Fruit fly (Drosophila melanogaster) whole organism, embryonic: ENCODE measurements around the gene CG7006.
A peak's percentile ranks its signal among the peaks of the same experiment; 100 is the strongest.

ENCODE experiments used
- Ada2b ChIP-seq: fragments of 200-800 bp; sonication (Bioruptor generic); IDR thresholded peaks from 2 replicates; pipeline ENCODE4 v1.3.6; 2022; ENCODE audit warnings: missing biosample characterization, missing genetic modification characterization
- CG10267 ChIP-seq: fragments of 200-800 bp; sonication (Bioruptor generic); optimal IDR thresholded peaks from 2 replicates; lab custom pipeline; 2018; ENCODE audit warnings: missing biosample characterization, mild to moderate bottlenecking, missing genetic modification characterization, moderate library complexity
- CG10366 ChIP-seq: fragments of 200-800 bp; sonication (Bioruptor generic); IDR thresholded peaks from 2 replicates; pipeline ENCODE4 v1.3.6; 2022; ENCODE audit warnings: missing biosample characterization, missing genetic modification characterization
- CG10565 ChIP-seq: fragments of 200-800 bp; sonication (Bioruptor generic); optimal IDR thresholded peaks from 3 replicates; lab custom pipeline; 2016; ENCODE audit warnings: missing biosample characterization, mild to moderate bottlenecking, missing genetic modification characterization
- CG11695 ChIP-seq: fragments of 200-800 bp; sonication (Bioruptor generic); IDR thresholded peaks from 3 replicates; pipeline ENCODE4 v1.3.6; 2022; ENCODE audit warnings: missing biosample characterization, missing genetic modification characterization
- CG11696 ChIP-seq: fragments of 200-800 bp; sonication (Bioruptor generic); IDR thresholded peaks from 2 replicates; pipeline ENCODE4 v1.3.6; 2022; ENCODE audit warnings: missing biosample characterization, missing genetic modification characterization
- CG12071 ChIP-seq: fragments of 200-800 bp; sonication (Bioruptor generic); optimal IDR thresholded peaks from 3 replicates; lab custom pipeline; 2018; ENCODE audit warnings: missing biosample characterization, mild to moderate bottlenecking, missing genetic modification characterization
- CG1647 ChIP-seq: fragments of 200-800 bp; sonication (Bioruptor generic); optimal IDR thresholded peaks from 3 replicates; lab custom pipeline; 2016; ENCODE audit warnings: missing biosample characterization, missing genetic modification characterization
- CG16815 ChIP-seq: fragments of 200-800 bp; sonication (Bioruptor generic); optimal IDR thresholded peaks from 3 replicates; lab custom pipeline; 2017; ENCODE audit warnings: missing biosample characterization, mild to moderate bottlenecking, missing genetic modification characterization
- CG17385 ChIP-seq: fragments of 200-800 bp; sonication (Bioruptor generic); optimal IDR thresholded peaks from 3 replicates; lab custom pipeline; 2018; ENCODE audit warnings: missing biosample characterization, mild to moderate bottlenecking, missing genetic modification characterization
- CG30020 ChIP-seq: fragments of 200-800 bp; optimal IDR thresholded peaks from 2 replicates; lab custom pipeline; 2019; ENCODE audit warnings: missing biosample characterization, mild to moderate bottlenecking, missing genetic modification characterization, moderate library complexity
- CG31224 ChIP-seq: fragments of 200-800 bp; sonication (Bioruptor generic); IDR thresholded peaks from 2 replicates; pipeline ENCODE4 v1.3.6; 2022; ENCODE audit warnings: missing biosample characterization, missing genetic modification characterization
- CG3281 ChIP-seq: fragments of 200-800 bp; sonication (Bioruptor generic); optimal IDR thresholded peaks from 3 replicates; lab custom pipeline; 2017; ENCODE audit warnings: missing biosample characterization, mild to moderate bottlenecking, missing genetic modification characterization
- CG34224 ChIP-seq: fragments of 200-800 bp; sonication (Bioruptor generic); IDR thresholded peaks from 3 replicates; pipeline ENCODE4 v1.3.6; 2022; ENCODE audit warnings: missing biosample characterization, missing genetic modification characterization; ENCODE audit not compliant: partially characterized antibody
- CG34422 ChIP-seq: fragments of 200-800 bp; sonication (Bioruptor generic); IDR thresholded peaks from 3 replicates; pipeline ENCODE4 v1.3.6; 2022; ENCODE audit warnings: missing biosample characterization, missing genetic modification characterization
- CG5180 ChIP-seq: fragments of 200-800 bp; sonication (Bioruptor generic); optimal IDR thresholded peaks from 3 replicates; lab custom pipeline; 2017; ENCODE audit warnings: missing biosample characterization, missing genetic modification characterization, mild to moderate bottlenecking, moderate library complexity, missing genetic modification reagents
- CG6175 ChIP-seq: fragments of 200-800 bp; sonication (Bioruptor generic); IDR thresholded peaks from 3 replicates; pipeline ENCODE4 v1.3.6; 2022; ENCODE audit warnings: missing biosample characterization, missing genetic modification characterization
- CG7745 ChIP-seq: fragments of 200-800 bp; sonication (Bioruptor generic); optimal IDR thresholded peaks from 2 replicates; lab custom pipeline; 2018; ENCODE audit warnings: missing biosample characterization, mild to moderate bottlenecking, missing genetic modification characterization, moderate library complexity
- CG7987 ChIP-seq: fragments of 200-800 bp; sonication (Bioruptor generic); optimal IDR thresholded peaks from 2 replicates; lab custom pipeline; 2018; ENCODE audit warnings: missing biosample characterization, mild to moderate bottlenecking, missing genetic modification characterization, moderate library complexity
- CoRest ChIP-seq: fragments of 200-800 bp; sonication (Bioruptor generic); optimal IDR thresholded peaks from 3 replicates; lab custom pipeline; 2018; ENCODE audit warnings: missing biosample characterization, mild to moderate bottlenecking, missing genetic modification characterization, moderate library complexity
- Dbx ChIP-seq: fragments of 200-800 bp; sonication (Bioruptor generic); IDR thresholded peaks from 3 replicates; pipeline ENCODE4 v1.3.6; 2022; ENCODE audit warnings: missing biosample characterization, missing genetic modification characterization
- HLH3B ChIP-seq: fragments of 200-800 bp; sonication (Bioruptor generic); IDR thresholded peaks from 2 replicates; pipeline ENCODE4 v1.3.6; 2022; ENCODE audit warnings: missing biosample characterization, missing genetic modification characterization
- HLH4C ChIP-seq: fragments of 200-800 bp; sonication (Bioruptor generic); IDR thresholded peaks from 3 replicates; pipeline ENCODE4 v1.3.6; 2022; ENCODE audit warnings: missing biosample characterization, missing genetic modification characterization; ENCODE audit not compliant: partially characterized antibody
- Hmr ChIP-seq: fragments of 200-800 bp; sonication (Bioruptor generic); optimal IDR thresholded peaks from 3 replicates; lab custom pipeline; 2017; ENCODE audit warnings: mild to moderate bottlenecking, missing biosample characterization, missing genetic modification reagents, missing genetic modification characterization
- Hmx ChIP-seq: fragments of 200-800 bp; sonication (Bioruptor generic); optimal IDR thresholded peaks from 2 replicates; lab custom pipeline; 2016; ENCODE audit warnings: missing biosample characterization, missing genetic modification characterization
- NC2α ChIP-seq: fragments of 200-800 bp; sonication (Bioruptor generic); optimal IDR thresholded peaks from 2 replicates; lab custom pipeline; 2016; ENCODE audit warnings: missing biosample characterization, missing genetic modification characterization
- Nf-YB ChIP-seq: fragments of 200-800 bp; sonication (Bioruptor generic); optimal IDR thresholded peaks from 3 replicates; lab custom pipeline; 2019; ENCODE audit warnings: missing biosample characterization, mild to moderate bottlenecking, missing genetic modification characterization, moderate library complexity
- Pdp1 ChIP-seq, 2 experiments: fragments of 200-800 bp; sonication (Bioruptor generic); optimal IDR thresholded peaks; 3 replicates each; lab custom pipeline; 2016; ENCODE audit warnings: missing biosample characterization in 2 of 2, missing genetic modification characterization in 2 of 2, mild to moderate bottlenecking in 1 of 2, moderate library complexity in 1 of 2
- Ravus ChIP-seq: fragments of 200-800 bp; sonication (Bioruptor generic); IDR thresholded peaks from 2 replicates; pipeline ENCODE4 v1.3.6; 2022; ENCODE audit warnings: missing biosample characterization, missing genetic modification characterization
- Scr ChIP-seq: fragments of 200-800 bp; sonication (Bioruptor generic); IDR thresholded peaks from 2 replicates; pipeline ENCODE4 v1.3.6; 2022; ENCODE audit warnings: missing biosample characterization, missing genetic modification characterization; ENCODE audit not compliant: partially characterized antibody
- Usf ChIP-seq: fragments of 200-800 bp; sonication (Bioruptor generic); optimal IDR thresholded peaks from 2 replicates; lab custom pipeline; 2017; ENCODE audit warnings: missing genotype, missing biosample characterization, missing genetic modification characterization
- Vsx1 ChIP-seq: fragments of 200-800 bp; sonication (Bioruptor generic); optimal IDR thresholded peaks from 2 replicates; lab custom pipeline; 2017; ENCODE audit warnings: missing biosample characterization, mild to moderate bottlenecking, missing genetic modification characterization, missing genetic modification reagents
- ase ChIP-seq: fragments of 200-800 bp; sonication (Bioruptor generic); IDR thresholded peaks from 3 replicates; pipeline ENCODE4 v1.3.6; 2022; ENCODE audit warnings: missing biosample characterization, missing genetic modification characterization
- cg ChIP-seq: fragments of 200-800 bp; sonication (Bioruptor generic); optimal IDR thresholded peaks from 3 replicates; lab custom pipeline; 2019; ENCODE audit warnings: missing biosample characterization, mild to moderate bottlenecking, missing genetic modification characterization, moderate library complexity
- dati ChIP-seq: fragments of 200-800 bp; sonication (Bioruptor generic); IDR thresholded peaks from 2 replicates; pipeline ENCODE4 v1.3.6; 2022; ENCODE audit warnings: missing biosample characterization, missing genetic modification characterization
- dysf ChIP-seq: fragments of 200-800 bp; sonication (Bioruptor generic); IDR thresholded peaks from 3 replicates; pipeline ENCODE4 v1.3.6; 2022; ENCODE audit warnings: missing biosample characterization, missing genetic modification characterization
- fd3F ChIP-seq: fragments of 200-800 bp; sonication (Bioruptor generic); optimal IDR thresholded peaks from 2 replicates; lab custom pipeline; 2018; ENCODE audit warnings: missing biosample characterization, mild to moderate bottlenecking, missing genetic modification characterization, moderate library complexity
- jing ChIP-seq: fragments of 200-800 bp; sonication (Bioruptor generic); optimal IDR thresholded peaks from 2 replicates; lab custom pipeline; 2018; ENCODE audit warnings: missing biosample characterization, mild to moderate bottlenecking, missing genetic modification characterization
- klu ChIP-seq: fragments of 200-800 bp; sonication (Bioruptor generic); IDR thresholded peaks from 2 replicates; pipeline ENCODE4 v1.3.6; 2022; ENCODE audit warnings: missing biosample characterization, missing genetic modification characterization
- knrl ChIP-seq: fragments of 200-800 bp; sonication (Bioruptor generic); IDR thresholded peaks from 3 replicates; pipeline ENCODE4 v1.3.6; 2022; ENCODE audit warnings: missing biosample characterization, missing genetic modification characterization; ENCODE audit not compliant: partially characterized antibody
- lbe ChIP-seq: fragments of 200-800 bp; sonication (Bioruptor generic); optimal IDR thresholded peaks from 2 replicates; lab custom pipeline; 2016; ENCODE audit warnings: missing biosample characterization, mild to moderate bottlenecking, missing genetic modification characterization
- luna ChIP-seq: fragments of 200-800 bp; sonication (Bioruptor generic); optimal IDR thresholded peaks from 2 replicates; lab custom pipeline; 2016; ENCODE audit warnings: missing biosample characterization, missing genetic modification characterization
- salm ChIP-seq: fragments of 200-800 bp; sonication (Bioruptor generic); optimal IDR thresholded peaks from 2 replicates; lab custom pipeline; 2018; ENCODE audit warnings: missing biosample characterization, mild to moderate bottlenecking, missing genetic modification characterization
- sisA ChIP-seq: fragments of 200-800 bp; sonication (Bioruptor generic); IDR thresholded peaks from 2 replicates; pipeline ENCODE4 v1.3.6; 2022; ENCODE audit warnings: missing biosample characterization, missing genetic modification characterization
- slp2 ChIP-seq: fragments of 200-800 bp; sonication (Bioruptor generic); optimal IDR thresholded peaks from 2 replicates; lab custom pipeline; 2016; ENCODE audit warnings: missing biosample characterization, missing genetic modification characterization
- sob ChIP-seq: fragments of 200-800 bp; sonication (Bioruptor generic); IDR thresholded peaks from 2 replicates; pipeline ENCODE4 v1.3.6; 2022; ENCODE audit warnings: missing biosample characterization, missing genetic modification characterization
- tll ChIP-seq, 2 experiments: fragments of 200-800 bp in 1 of 2; fragments of >200 bp in 1 of 2; sonication (Bioruptor generic) in 1 of 2; optimal IDR thresholded peaks; 2 replicates each; lab custom pipeline; 2017 to 2019; ENCODE audit warnings: missing biosample characterization in 2 of 2, missing genetic modification characterization in 2 of 2, mild to moderate bottlenecking in 1 of 2, moderate library complexity in 1 of 2
- tna ChIP-seq: fragments of 200-800 bp; sonication (Bioruptor generic); IDR thresholded peaks from 2 replicates; pipeline ENCODE4 v1.3.6; 2022; ENCODE audit warnings: missing biosample characterization, missing genetic modification characterization; ENCODE audit not compliant: partially characterized antibody
- twi ChIP-seq: fragments of 200-800 bp; optimal IDR thresholded peaks from 2 replicates; lab custom pipeline; 2019; ENCODE audit warnings: missing biosample characterization, mild to moderate bottlenecking, missing genetic modification characterization, moderate library complexity

The CG7006 gene

dm6 chr3R:24864719-24865400, 14.4 kb downstream of the CG7006 start, which contains the start of the genes Srg1 and Elal (continued):
- TF ChIP-seq CG30020: no peak
- TF ChIP-seq CG7745: no peak
- no peak for TF ChIP-seq Ada2b
- TF ChIP-seq CG11696 (GFP tag; lab: Robert Waterston, UW): no peak
- TF ChIP-seq jing (GFP tag; lab: Kevin White, UChicago): no peak
- peak; percentile 41; the same call in 1 of the 3 replicates for TF ChIP-seq dysf (GFP tag; lab: Robert Waterston, UW)
- TF ChIP-seq twi: no peak
- TF ChIP-seq CG12071 (GFP tag; lab: Kevin White, UChicago): no peak
- TF ChIP-seq fd3F (GFP tag; lab: Kevin White, UChicago): no peak
- TF ChIP-seq CG34422 (GFP tag; lab: Robert Waterston, UW): no peak
- TF ChIP-seq Dbx (GFP tag; lab: Robert Waterston, UW): 0 out of 3 replicates have a peak, but pooled peaks have one; percentile 19
- TF ChIP-seq Usf (GFP tag; lab: Kevin White, UChicago): no peak
- no peak for TF ChIP-seq CG16815 (GFP tag; lab: Kevin White, UChicago)
- TF ChIP-seq CG5180: no peak
- no peak for TF ChIP-seq Vsx1 (GFP tag; lab: Kevin White, UChicago)
- TF ChIP-seq tll (GFP tag; optimal IDR thresholded peaks at IDR 0.05; lab: Kevin White, UChicago): no peak
- TF ChIP-seq NC2α (GFP tag; lab: Kevin White, UChicago): no peak
- no peak for TF ChIP-seq cg
- TF ChIP-seq salm (tag; lab: Kevin White, UChicago): no peak
- TF ChIP-seq CG34224 (GFP tag; lab: Robert Waterston, UW): no peak
- TF ChIP-seq dati (GFP tag; lab: Robert Waterston, UW): no peak
- no peak for TF ChIP-seq Nf-YB
- TF ChIP-seq luna (GFP tag; lab: Kevin White, UChicago): no peak
- no peak for TF ChIP-seq Scr (GFP tag; lab: Robert Waterston, UW)
- TF ChIP-seq lbe (GFP tag; lab: Kevin White, UChicago): no peak
- no peak for TF ChIP-seq Ravus (GFP tag; lab: Robert Waterston, UW)
- peak; percentile 26; the same call in 1 of the 2 replicates for TF ChIP-seq CG10366 (GFP tag; lab: Robert Waterston, UW)
- TF ChIP-seq CoRest (tag; lab: Kevin White, UChicago): peak; percentile 41
- TF ChIP-seq Hmr (GFP tag; lab: Kevin White, UChicago): peak; percentile 14
- no peak for TF ChIP-seq CG6175 (GFP tag; lab: Robert Waterston, UW)
- no peak for TF ChIP-seq sisA
- TF ChIP-seq CG7987 (GFP tag; lab: Kevin White, UChicago): no peak
- no peak for TF ChIP-seq Pdp1 (GFP tag; optimal IDR thresholded peaks at IDR 0.05; lab: Kevin White, UChicago)
- no peak for TF ChIP-seq CG1647 (GFP tag; lab: Kevin White, UChicago)
- TF ChIP-seq ase (GFP tag; lab: Robert Waterston, UW): no peak
- TF ChIP-seq CG17385 (GFP tag; lab: Kevin White, UChicago): peak; percentile 0
- TF ChIP-seq HLH4C: no peak
- TF ChIP-seq klu (GFP tag; lab: Robert Waterston, UW): no peak
- TF ChIP-seq HLH3B: no peak
- peak; percentile 19 for TF ChIP-seq CG3281 (GFP tag; lab: Kevin White, UChicago)
- peak; percentile 33; the same call in 1 of the 3 replicates for TF ChIP-seq CG11695 (GFP tag; lab: Robert Waterston, UW)
- peak; percentile 56; the same call in 1 of the 2 replicates for TF ChIP-seq sob (GFP tag; lab: Robert Waterston, UW)
- no peak for TF ChIP-seq knrl
- no peak for TF ChIP-seq CG31224
- no peak for TF ChIP-seq tna (GFP tag; lab: Robert Waterston, UW)
- no peak for TF ChIP-seq slp2
- no peak for TF ChIP-seq CG10565 (GFP tag; lab: Kevin White, UChicago)
- TF ChIP-seq Hmx (GFP tag; lab: Kevin White, UChicago): no peak
- TF ChIP-seq CG10267: peak; percentile 32
